Fruit fly (Drosophila melanogaster): ENCODE results near the gene CG12725.

CG12725 gene

DNA sequence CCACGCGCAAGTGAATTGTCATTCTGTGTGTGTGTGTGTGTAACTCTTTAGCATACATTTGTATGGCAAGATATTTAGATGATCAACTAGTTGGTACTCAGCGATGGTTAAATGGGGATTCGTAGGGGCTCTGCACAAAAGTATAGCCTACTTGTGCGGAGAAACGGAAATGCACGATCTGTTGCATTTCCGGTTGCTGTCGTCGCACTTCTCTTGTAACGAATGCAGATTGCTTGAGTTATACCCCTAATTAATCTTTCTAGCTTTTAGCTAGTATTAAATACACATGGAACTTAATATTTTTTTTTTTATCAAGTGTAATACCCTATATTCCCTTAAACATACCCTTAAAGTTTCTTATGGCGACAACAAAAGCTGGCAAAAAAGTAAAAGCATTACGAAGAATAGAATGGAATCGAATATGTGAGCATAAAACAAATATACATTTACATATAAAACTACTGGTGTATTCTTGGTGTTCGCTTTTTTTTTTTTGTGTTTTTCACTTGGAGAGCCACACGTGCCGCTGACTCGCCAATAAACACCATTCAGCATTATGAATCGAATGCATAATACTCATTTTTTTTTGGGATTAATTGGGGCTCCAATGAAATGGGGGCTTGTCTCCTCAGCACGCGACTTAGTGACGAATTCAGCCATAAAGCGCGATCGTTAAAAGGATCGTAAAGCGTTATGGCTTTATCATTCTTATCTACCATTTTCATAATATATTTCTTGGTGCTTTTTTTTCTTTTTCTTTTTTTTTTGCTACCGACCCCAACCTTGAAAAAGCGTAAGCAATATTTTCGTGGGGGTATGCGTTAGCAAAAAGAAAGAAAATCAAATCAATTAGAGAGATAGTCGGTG is 11.3 kb downstream of the CG12725 start (continued):
- TF ChIP-seq dan (GFP tag; IDR thresholded peaks at IDR 0.05): no peak
- peak; percentile 30 for TF ChIP-seq CG3995 (GFP tag; optimal IDR thresholded peaks at IDR 0.05)
- TF ChIP-seq CG10321 (GFP tag; IDR thresholded peaks at IDR 0.05): no peak
- TF ChIP-seq Mad (GFP tag; optimal IDR thresholded peaks at IDR 0.05): no peak
- TF ChIP-seq HmgZ (tag; optimal IDR thresholded peaks at IDR 0.05): peak; percentile 31
- TF ChIP-seq CG2875 (GFP tag; optimal IDR thresholded peaks at IDR 0.05): no peak
- TF ChIP-seq CG6654 (GFP tag; optimal IDR thresholded peaks at IDR 0.05): peak; percentile 15
- TF ChIP-seq CG10366 (GFP tag; IDR thresholded peaks at IDR 0.05): no peak
- TF ChIP-seq CG34376 (GFP tag; optimal IDR thresholded peaks at IDR 0.05): no peak
- TF ChIP-seq nmo (GFP tag; optimal IDR thresholded peaks at IDR 0.05): no peak
- peak; percentile 51 for TF ChIP-seq CG6813 (GFP tag; optimal IDR thresholded peaks at IDR 0.05)
- TF ChIP-seq bab2 (GFP tag; optimal IDR thresholded peaks at IDR 0.05): peak; percentile 58
- TF ChIP-seq CG32767 (GFP tag; IDR thresholded peaks at IDR 0.05): no peak
- TF ChIP-seq otp (GFP tag; IDR thresholded peaks at IDR 0.05): 0 out of 3 replicates have a peak, but pooled peaks have one; percentile 14
- no peak for TF ChIP-seq bowl (GFP tag; IDR thresholded peaks at IDR 0.05)
- TF ChIP-seq PHDP (tag; optimal IDR thresholded peaks at IDR 0.05): peak; percentile 40
- no peak for TF ChIP-seq Doc2 (GFP tag; IDR thresholded peaks at IDR 0.05)
- no peak for TF ChIP-seq sr (GFP tag; IDR thresholded peaks at IDR 0.05)
- TF ChIP-seq sc (optimal IDR thresholded peaks at IDR 0.05): no peak
- no peak for TF ChIP-seq sc (GFP tag; optimal IDR thresholded peaks at IDR 0.05)
- no peak for TF ChIP-seq usp (GFP tag; optimal IDR thresholded peaks at IDR 0.05)
- TF ChIP-seq aop (GFP tag; IDR thresholded peaks at IDR 0.05): no peak
- peak; percentile 22 for TF ChIP-seq jumu (GFP tag; optimal IDR thresholded peaks at IDR 0.05)
- TF ChIP-seq HHEX (GFP tag; optimal IDR thresholded peaks at IDR 0.05): peak; percentile 61
- TF ChIP-seq CG17328 (GFP tag; IDR thresholded peaks at IDR 0.05): peak; percentile 9; the same call in 1 of the 2 replicates
- TF ChIP-seq Hmr (GFP tag; optimal IDR thresholded peaks at IDR 0.05): peak; percentile 71
- no peak for TF ChIP-seq chif (GFP tag; optimal IDR thresholded peaks at IDR 0.05)
- TF ChIP-seq CG7963 (GFP tag; IDR thresholded peaks at IDR 0.05; ENCODE audit: partially characterized antibody): no peak
- peak; percentile 71 for TF ChIP-seq gro (GFP tag; optimal IDR thresholded peaks at IDR 0.05)
- no peak for TF ChIP-seq chm (GFP tag; IDR thresholded peaks at IDR 0.05)
- TF ChIP-seq CG12071 (GFP tag; optimal IDR thresholded peaks at IDR 0.05): peak; percentile 0
- peak; percentile 66 for TF ChIP-seq Meics (GFP tag; optimal IDR thresholded peaks at IDR 0.05)
- TF ChIP-seq ftz-f1 (GFP tag; optimal IDR thresholded peaks at IDR 0.05): no peak
- TF ChIP-seq Oaz (GFP tag; IDR thresholded peaks at IDR 0.05): no peak
- TF ChIP-seq CG8359 (GFP tag; optimal IDR thresholded peaks at IDR 0.05; ENCODE audit: borderline replicate concordance): no peak
- TF ChIP-seq CG17802 (tag; optimal IDR thresholded peaks at IDR 0.05): no peak
- TF ChIP-seq Side (GFP tag; optimal IDR thresholded peaks at IDR 0.05): peak; percentile 29
- peak; percentile 12 for TF ChIP-seq eyg (GFP tag; optimal IDR thresholded peaks at IDR 0.05)
- TF ChIP-seq croc (GFP tag; conservative IDR thresholded peaks at IDR 0.05): no peak
- TF ChIP-seq Tbp (GFP tag; optimal IDR thresholded peaks at IDR 0.05): no peak
- TF ChIP-seq CG8388 (GFP tag; optimal IDR thresholded peaks at IDR 0.05): no peak
- no peak for TF ChIP-seq ab (GFP tag; optimal IDR thresholded peaks at IDR 0.05)
- TF ChIP-seq CG1602 (GFP tag; optimal IDR thresholded peaks at IDR 0.05): no peak
- no peak for TF ChIP-seq Adf1 (GFP tag; IDR thresholded peaks at IDR 0.05)
- no peak for TF ChIP-seq pros (GFP tag; optimal IDR thresholded peaks at IDR 0.05)
- peak; percentile 79 for TF ChIP-seq Dbx (GFP tag; IDR thresholded peaks at IDR 0.05)
- no peak for TF ChIP-seq ro (GFP tag; IDR thresholded peaks at IDR 0.05)
- no peak for TF ChIP-seq trh (GFP tag; optimal IDR thresholded peaks at IDR 0.05)
- TF ChIP-seq abd-A (tag; optimal IDR thresholded peaks at IDR 0.05): no peak
- TF ChIP-seq CoRest (tag; optimal IDR thresholded peaks at IDR 0.05): peak; percentile 65
